Worm (Caenorhabditis elegans) whole organism, young adult: Measurements from ENCODE around the gene C25A8.1.

Experiments used
- B0019.2 ChIP-seq: fragments of 200-800 bp; sonication (Bioruptor generic); conservative IDR thresholded peaks from 2 replicates; pipeline ENCODE4 v1.3.6; 2022; ENCODE audit warnings: missing genetic modification reagents, missing genetic modification characterization, missing compliant biosample characterization
- C06A6.2 ChIP-seq: fragments of 200-800 bp; sonication (Bioruptor generic); conservative IDR thresholded peaks from 2 replicates; pipeline ENCODE4 v1.3.6; 2022; ENCODE audit warnings: missing genetic modification characterization, missing compliant biosample characterization
- C17E4.6 ChIP-seq: fragments of 200-800 bp; sonication (Bioruptor generic); IDR thresholded peaks from 2 replicates; pipeline ENCODE4 v1.3.6; 2022; ENCODE audit warnings: missing genetic modification reagents, missing genetic modification characterization, missing compliant biosample characterization
- F37B4.10 ChIP-seq: fragments of 200-800 bp; sonication (Bioruptor generic); IDR thresholded peaks from 2 replicates; pipeline ENCODE4 v1.3.6; 2022; ENCODE audit warnings: missing genetic modification characterization, missing compliant biosample characterization
- T07F8.4 ChIP-seq: sonication (generic microtip); optimal IDR thresholded peaks from 2 replicates; lab custom pipeline; 2016; ENCODE audit warnings: mild to moderate bottlenecking, missing genetic modification characterization, moderate library complexity, missing compliant biosample characterization
- T26A5.8 ChIP-seq: sonication (generic microtip); optimal IDR thresholded peaks from 2 replicates; lab custom pipeline; 2016; ENCODE audit warnings: missing genetic modification characterization, missing compliant biosample characterization
- Y53G8AR.9 ChIP-seq: fragments of 200-800 bp; sonication (Bioruptor generic); conservative IDR thresholded peaks from 2 replicates; pipeline ENCODE4 v1.3.6; 2022; ENCODE audit warnings: missing genetic modification reagents, missing genetic modification characterization, missing compliant biosample characterization
- Y56A3A.18 ChIP-seq: fragments of 200-800 bp; sonication (Bioruptor generic); IDR thresholded peaks from 2 replicates; pipeline ENCODE4 v1.3.6; 2022; ENCODE audit warnings: missing genetic modification reagents, missing genetic modification characterization, missing compliant biosample characterization
- atf-7 ChIP-seq: sonication (generic microtip); optimal IDR thresholded peaks from 2 replicates; lab custom pipeline; 2017; ENCODE audit warnings: mild to moderate bottlenecking, missing genetic modification characterization, missing compliant biosample characterization
- attf-5 ChIP-seq: fragments of 200-800 bp; sonication (Bioruptor generic); optimal IDR thresholded peaks from 2 replicates; lab custom pipeline; 2018; ENCODE audit warnings: mild to moderate bottlenecking, missing genetic modification characterization, missing compliant biosample characterization
- bed-2 ChIP-seq: fragments of 200-800 bp; sonication (Bioruptor generic); IDR thresholded peaks from 2 replicates; pipeline ENCODE4 v1.3.6; 2022; ENCODE audit warnings: missing genetic modification reagents, missing genetic modification characterization, missing compliant biosample characterization
- cebp-1 ChIP-seq, 2 experiments: fragments of 200-800 bp in 1 of 2; sonication (Bioruptor generic) in 1 of 2; sonication (generic microtip) in 1 of 2; IDR thresholded peaks in 1 of 2; optimal IDR thresholded peaks in 1 of 2; 2 replicates each; pipeline versions ENCODE4 v1.3.6 to Lab custom; 2017 to 2022; ENCODE audit warnings: missing compliant biosample characterization in 2 of 2, missing genetic modification characterization in 2 of 2, mild to moderate bottlenecking in 1 of 2, missing genetic modification reagents in 1 of 2, moderate library complexity in 1 of 2
- ceh-27 ChIP-seq: fragments of 200-800 bp; sonication (Bioruptor generic); optimal IDR thresholded peaks from 2 replicates; lab custom pipeline; 2018; ENCODE audit warnings: mild to moderate bottlenecking, missing genetic modification characterization, moderate library complexity, missing compliant biosample characterization
- die-1 ChIP-seq: sonication (generic microtip); optimal IDR thresholded peaks from 2 replicates; lab custom pipeline; 2016; ENCODE audit warnings: missing genotype, mild to moderate bottlenecking, missing genetic modification characterization, missing compliant biosample characterization
- dpff-1 ChIP-seq: sonication (generic microtip); optimal IDR thresholded peaks from 2 replicates; lab custom pipeline; 2017; ENCODE audit warnings: mild to moderate bottlenecking, missing genetic modification characterization, missing compliant biosample characterization
- egrh-3 ChIP-seq: fragments of 200-800 bp; sonication (Bioruptor generic); IDR thresholded peaks from 2 replicates; pipeline ENCODE4 v1.3.6; 2022; ENCODE audit warnings: missing genetic modification reagents, missing genetic modification characterization, missing compliant biosample characterization
- ekl-4 ChIP-seq: fragments of 200-800 bp; sonication (Bioruptor generic); IDR thresholded peaks from 2 replicates; pipeline ENCODE4 v1.3.6; 2022; ENCODE audit warnings: missing genetic modification reagents, missing genetic modification characterization, missing compliant biosample characterization
- fkh-3 ChIP-seq: sonication (generic microtip); optimal IDR thresholded peaks from 2 replicates; lab custom pipeline; 2016; ENCODE audit warnings: mild to moderate bottlenecking, missing genetic modification characterization, missing compliant biosample characterization
- hmg-1.2 ChIP-seq: fragments of 200-800 bp; sonication (Bioruptor generic); IDR thresholded peaks from 2 replicates; pipeline ENCODE4 v1.3.6; 2022; ENCODE audit warnings: missing genetic modification reagents, missing genetic modification characterization, missing compliant biosample characterization
- lin-40 ChIP-seq: sonication (generic microtip); optimal IDR thresholded peaks from 2 replicates; lab custom pipeline; 2016; ENCODE audit warnings: missing genetic modification characterization, mild to moderate bottlenecking, missing compliant biosample characterization, missing genotype, missing genetic modification reagents
- lin-54 ChIP-seq: fragments of 200-800 bp; sonication (Bioruptor generic); optimal IDR thresholded peaks from 2 replicates; lab custom pipeline; 2018; ENCODE audit warnings: mild to moderate bottlenecking, missing genetic modification characterization, missing compliant biosample characterization
- nfya-2 ChIP-seq: fragments of 200-800 bp; sonication (Bioruptor generic); IDR thresholded peaks from 2 replicates; pipeline ENCODE4 v1.3.6; 2022; ENCODE audit warnings: missing genetic modification reagents, missing genetic modification characterization, missing compliant biosample characterization
- nfyb-1 ChIP-seq: fragments of 200-800 bp; sonication (Bioruptor generic); IDR thresholded peaks from 2 replicates; pipeline ENCODE4 v1.3.6; 2022; ENCODE audit warnings: missing genetic modification reagents, missing genetic modification characterization, missing compliant biosample characterization
- nhr-120 ChIP-seq: fragments of 200-800 bp; sonication (Bioruptor generic); IDR thresholded peaks from 2 replicates; pipeline ENCODE4 v1.3.6; 2022; ENCODE audit warnings: missing genetic modification characterization, missing compliant biosample characterization
- nhr-80 ChIP-seq: sonication (generic microtip); optimal IDR thresholded peaks from 2 replicates; lab custom pipeline; 2016; ENCODE audit warnings: missing genetic modification characterization, missing compliant biosample characterization
- pha-4 ChIP-seq: fragments of 150-350 bp; sonication (generic microtip); optimal IDR thresholded peaks from 2 replicates; lab custom pipeline; 2014; ENCODE audit warnings: missing biosample characterization, missing genetic modification reagents, missing genetic modification characterization
- rcor-1 ChIP-seq: fragments of 200-800 bp; sonication (Bioruptor generic); IDR thresholded peaks from 2 replicates; pipeline ENCODE4 v1.3.6; 2022; ENCODE audit warnings: missing genetic modification reagents, missing genetic modification characterization, missing compliant biosample characterization
- snpc-4 ChIP-seq, 5 experiments: fragments of 150-350 bp in 1 of 5; sonication (generic microtip) in 4 of 5; optimal IDR thresholded peaks; 2 replicates each; lab custom pipeline; 2014 to 2018; ENCODE audit warnings: missing genetic modification characterization in 5 of 5, missing biosample characterization in 3 of 5, antibody characterized with exemption in 2 of 5, mild to moderate bottlenecking in 2 of 5, missing compliant biosample characterization in 2 of 5, missing genotype in 2 of 5, moderate library complexity in 2 of 5, missing genetic modification reagents in 1 of 5
- tbp1 ChIP-seq: fragments of 200-800 bp; sonication (Bioruptor generic); optimal IDR thresholded peaks from 2 replicates; lab custom pipeline; 2018; ENCODE audit warnings: mild to moderate bottlenecking, missing genetic modification characterization, missing compliant biosample characterization
- zfh-2 ChIP-seq: fragments of 200-800 bp; sonication (Bioruptor generic); conservative IDR thresholded peaks from 2 replicates; pipeline ENCODE4 v1.3.6; 2022; ENCODE audit warnings: missing genetic modification reagents, missing genetic modification characterization, missing compliant biosample characterization
- zim-3 ChIP-seq: sonication (generic microtip); optimal IDR thresholded peaks from 2 replicates; lab custom pipeline; 2017; ENCODE audit warnings: mild to moderate bottlenecking, missing genetic modification characterization, moderate library complexity, missing compliant biosample characterization
- ztf-26 ChIP-seq: sonication (generic microtip); optimal IDR thresholded peaks from 2 replicates; lab custom pipeline; 2017; ENCODE audit warnings: missing genetic modification characterization, missing compliant biosample characterization
- ztf-28 ChIP-seq: fragments of 200-800 bp; sonication (Bioruptor generic); IDR thresholded peaks from 2 replicates; pipeline ENCODE4 v1.3.6; 2022; ENCODE audit warnings: missing genetic modification reagents, missing genetic modification characterization, missing compliant biosample characterization
- ztf-3 ChIP-seq: fragments of 200-800 bp; sonication (Bioruptor generic); optimal IDR thresholded peaks from 2 replicates; lab custom pipeline; 2018; ENCODE audit warnings: mild to moderate bottlenecking, missing genetic modification characterization, missing compliant biosample characterization

The C25A8.1 gene

DNA sequence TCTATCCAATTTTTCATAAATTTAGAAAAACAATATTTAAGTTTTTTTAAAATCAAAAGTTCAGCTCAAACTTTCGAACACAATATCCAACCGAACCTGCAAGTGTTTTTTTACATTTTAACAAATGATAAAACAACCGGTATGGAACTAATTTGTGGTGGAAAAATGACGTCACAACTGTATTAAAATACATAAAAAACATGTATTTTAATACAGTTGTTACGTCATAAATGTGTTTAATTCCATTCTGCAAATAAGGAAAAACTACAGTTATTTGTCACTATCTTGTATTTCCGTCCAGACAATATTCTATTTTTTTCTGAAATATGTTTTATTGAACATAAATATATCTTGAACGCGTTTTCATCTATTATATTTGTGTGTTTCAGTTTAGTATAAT, 1.3 kb downstream of the C25A8.1 start (continued):
- no peak for TF ChIP-seq Y53G8AR.9 (GFP tag; lab: Robert Waterston, UW)
- no peak for TF ChIP-seq B0019.2 (GFP tag; lab: Robert Waterston, UW)
- no peak for TF ChIP-seq pha-4 (tag; lab: Kevin White, UChicago)

DNA sequence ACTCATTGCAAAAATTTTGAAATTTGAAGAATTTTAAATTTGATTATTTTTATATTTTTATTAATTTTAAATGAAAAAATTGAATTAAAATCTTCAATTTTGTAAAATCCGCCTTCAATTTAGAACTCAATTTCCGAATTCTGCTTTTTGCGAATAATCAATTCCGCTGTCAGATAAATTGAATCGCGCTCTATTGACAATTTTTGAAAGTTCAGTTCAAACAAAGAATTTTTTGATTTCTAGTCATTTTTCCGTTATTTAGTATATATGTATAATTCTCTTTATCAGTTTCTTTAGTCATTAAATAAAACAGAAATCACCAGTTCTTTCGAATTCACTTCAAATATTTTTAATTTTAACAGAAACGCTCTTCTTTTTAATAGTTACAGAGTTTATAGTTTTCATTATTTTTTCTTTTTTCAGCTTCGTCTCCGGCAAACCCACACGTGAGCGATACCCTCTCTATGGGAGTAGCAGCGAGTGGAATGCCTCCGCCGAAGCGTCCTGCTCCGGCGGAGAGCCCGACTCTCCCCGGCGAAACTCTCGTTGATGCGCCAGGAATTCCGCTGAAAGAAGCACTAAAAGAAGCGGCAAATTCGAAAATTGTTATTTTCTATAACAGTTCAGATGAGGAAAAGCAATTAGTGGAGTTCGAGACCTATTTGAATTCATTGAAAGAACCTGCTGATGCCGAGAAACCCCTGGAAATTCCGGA, 2.0 kb downstream of the C25A8.1 start:
- no peak for TF ChIP-seq snpc-4 (GFP tag; optimal IDR thresholded peaks at IDR 0.05; lab: Kevin White, UChicago)
- peak in 1 of 4 experiments; percentile 5 for TF ChIP-seq snpc-4 (tag; optimal IDR thresholded peaks at IDR 0.05; lab: Kevin White, UChicago)
- no peak for TF ChIP-seq lin-54 (GFP tag; lab: Kevin White, UChicago)
- no peak for TF ChIP-seq lin-40
- TF ChIP-seq C06A6.2 (GFP tag; lab: Robert Waterston, UW): no peak
- TF ChIP-seq C17E4.6: no peak
- peak; percentile 41; the same call in 1 of the 2 replicates for TF ChIP-seq egrh-3
- TF ChIP-seq zfh-2 (GFP tag; lab: Robert Waterston, UW): peak; percentile 79
- TF ChIP-seq Y56A3A.18 (GFP tag; lab: Robert Waterston, UW): no peak

DNA sequence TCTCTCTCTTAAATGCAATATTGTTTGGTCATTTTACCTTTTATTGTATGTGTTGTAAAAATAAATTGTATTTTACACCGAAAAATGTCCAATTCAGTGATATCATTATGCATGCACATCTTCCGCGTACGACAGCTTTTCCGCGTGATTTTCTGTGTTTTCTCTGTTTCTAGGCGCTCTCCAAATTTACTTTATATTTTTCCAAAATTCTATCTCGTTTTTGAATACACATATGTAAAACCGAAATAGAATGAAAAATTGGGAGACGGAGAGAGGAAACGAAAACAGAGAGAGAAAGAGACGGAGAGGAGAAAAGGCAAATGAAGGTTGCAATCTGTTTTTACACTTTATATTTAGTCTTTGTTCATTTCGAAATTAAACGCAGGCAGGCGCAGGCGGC, 5.6 kb downstream of the C25A8.1 start:
- no peak for TF ChIP-seq cebp-1 (GFP tag; IDR thresholded peaks at IDR 0.05; lab: Robert Waterston, UW)
- TF ChIP-seq cebp-1 (tag; optimal IDR thresholded peaks at IDR 0.05; lab: Kevin White, UChicago): peak; percentile 54
- TF ChIP-seq ekl-4 (GFP tag; lab: Robert Waterston, UW): no peak
- peak; percentile 9 for TF ChIP-seq nhr-80
- peak; percentile 41; the same call in 1 of the 2 replicates for TF ChIP-seq hmg-1.2
- TF ChIP-seq F37B4.10 (GFP tag; lab: Robert Waterston, UW): no peak
- no peak for TF ChIP-seq T26A5.8 (tag; lab: Kevin White, UChicago)
- TF ChIP-seq, all 124 proteins: peak for 3

DNA sequence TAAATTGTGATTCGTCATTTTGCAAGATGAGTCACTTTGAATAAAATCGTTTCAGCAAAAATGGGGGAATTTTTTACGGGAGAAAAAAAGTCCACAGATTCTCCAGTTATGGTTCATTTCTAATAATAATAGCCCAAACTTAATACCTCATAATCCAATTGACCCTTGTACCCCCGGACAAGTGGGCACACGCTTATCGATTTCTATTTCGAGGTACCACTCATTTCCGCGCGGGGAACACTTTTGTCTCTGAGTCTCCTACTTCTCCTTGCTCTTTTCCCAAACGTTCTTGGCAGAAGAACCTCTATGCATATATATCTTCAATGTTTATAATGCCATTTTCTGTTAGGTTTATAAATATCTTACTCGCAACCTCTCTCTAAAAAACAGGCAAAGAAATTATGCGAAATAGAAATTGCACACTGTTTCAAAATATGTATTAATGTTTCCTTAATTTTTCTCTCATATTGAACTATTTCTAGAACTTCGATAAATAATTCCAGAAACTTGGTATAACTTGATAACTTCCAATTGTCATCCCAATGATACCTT, 6.3 kb downstream of the C25A8.1 start, which contains the start of gene gldi-4:
TSS of gene gldi-4 (plus strand) at position 502 of the 552 bp plus-strand sequence.
- no peak for TF ChIP-seq die-1
- no peak for TF ChIP-seq nfya-2 (GFP tag; lab: Robert Waterston, UW)
- no peak for TF ChIP-seq rcor-1
- no peak for TF ChIP-seq dpff-1
- TF ChIP-seq nhr-120 (GFP tag; lab: Robert Waterston, UW): no peak
- TF ChIP-seq nfyb-1 (GFP tag; lab: Robert Waterston, UW): no peak
- TF ChIP-seq ztf-3 (GFP tag; lab: Kevin White, UChicago): no peak
- TF ChIP-seq fkh-3 (tag; lab: Kevin White, UChicago): no peak

DNA sequence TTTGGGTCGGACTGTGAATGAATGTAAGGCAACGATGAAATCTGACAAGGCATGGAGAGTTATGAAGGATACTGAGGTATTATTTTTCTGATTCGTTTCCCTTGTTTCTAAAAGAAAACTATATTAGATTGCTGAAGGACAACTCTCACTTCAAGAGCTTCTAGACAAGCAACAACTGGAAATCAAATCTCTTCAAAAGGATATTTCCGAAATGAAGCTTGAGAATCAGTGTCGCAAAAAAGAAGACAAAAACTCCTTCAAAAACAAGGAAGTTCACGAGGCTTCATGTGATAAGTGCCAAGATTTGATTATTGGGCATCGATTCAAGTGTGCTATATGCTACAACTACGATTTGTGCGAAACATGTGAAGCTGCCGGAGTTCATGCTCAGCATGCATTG, 7.7 kb downstream of the C25A8.1 start:
- no peak for TF ChIP-seq C17E4.6
- TF ChIP-seq T07F8.4 (tag; lab: Kevin White, UChicago): no peak
- peak; percentile 9 for TF ChIP-seq ceh-27 (GFP tag; lab: Kevin White, UChicago)
- TF ChIP-seq Y53G8AR.9 (GFP tag; lab: Robert Waterston, UW): no peak

DNA sequence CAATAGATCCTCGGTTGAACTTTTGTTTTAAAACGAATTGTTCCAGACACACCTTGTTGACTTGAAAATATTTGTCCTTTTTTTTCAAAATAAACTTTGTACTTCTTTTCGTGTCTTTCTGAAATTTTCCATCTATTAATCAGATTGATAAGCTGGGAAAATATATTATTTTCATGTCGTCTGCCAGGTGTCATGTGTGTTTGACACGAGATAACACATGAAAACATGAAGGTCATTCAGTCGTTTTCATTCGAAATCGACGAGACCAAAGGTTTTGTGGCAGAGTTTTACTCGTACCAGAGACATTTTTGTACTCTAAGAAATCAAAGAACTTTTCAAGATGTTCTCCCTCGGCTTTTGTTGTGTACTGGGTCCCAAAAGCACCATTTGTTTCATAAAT, 9.7 kb downstream of the C25A8.1 start:
- TF ChIP-seq F37B4.10 (GFP tag; lab: Robert Waterston, UW) (no peak), nhr-80 (peak; percentile 78), ztf-28 (GFP tag; lab: Robert Waterston, UW) (no peak), tbp1 (GFP tag; lab: Kevin White, UChicago) (peak; percentile 5), lin-40 (no peak), egrh-3 (no peak), ztf-26 (tag; lab: Kevin White, UChicago) (peak; percentile 19), cebp-1 (GFP tag; IDR thresholded peaks at IDR 0.05; lab: Robert Waterston, UW) (0 out of 2 replicates have a peak, but pooled peaks have one; percentile 15), cebp-1 (tag; optimal IDR thresholded peaks at IDR 0.05; lab: Kevin White, UChicago) (peak; percentile 50), attf-5 (peak; percentile 38), pha-4 (tag; lab: Kevin White, UChicago) (peak; percentile 42), atf-7 (tag; lab: Kevin White, UChicago) (peak; percentile 9), zim-3 (tag; lab: Kevin White, UChicago) (no peak), snpc-4 (GFP tag; optimal IDR thresholded peaks at IDR 0.05; lab: Kevin White, UChicago) (no peak), snpc-4 (tag; optimal IDR thresholded peaks at IDR 0.05; lab: Kevin White, UChicago) (peak in 1 of 4 experiments; percentile 4), bed-2 (GFP tag; lab: Robert Waterston, UW) (no peak)
